Fruit fly (Drosophila melanogaster) S2 (cell line): ENCODE results near the gene CG42367.

Experiments used
- CG8478 ChIP-seq: fragments of >200 bp; optimal IDR thresholded peaks from 2 replicates; lab custom pipeline; 2018
- CTCF ChIP-seq, 2 experiments: fragments of >200 bp; optimal IDR thresholded peaks; 2 replicates each; lab custom pipeline; 2018

Gene CG42367

DNA sequence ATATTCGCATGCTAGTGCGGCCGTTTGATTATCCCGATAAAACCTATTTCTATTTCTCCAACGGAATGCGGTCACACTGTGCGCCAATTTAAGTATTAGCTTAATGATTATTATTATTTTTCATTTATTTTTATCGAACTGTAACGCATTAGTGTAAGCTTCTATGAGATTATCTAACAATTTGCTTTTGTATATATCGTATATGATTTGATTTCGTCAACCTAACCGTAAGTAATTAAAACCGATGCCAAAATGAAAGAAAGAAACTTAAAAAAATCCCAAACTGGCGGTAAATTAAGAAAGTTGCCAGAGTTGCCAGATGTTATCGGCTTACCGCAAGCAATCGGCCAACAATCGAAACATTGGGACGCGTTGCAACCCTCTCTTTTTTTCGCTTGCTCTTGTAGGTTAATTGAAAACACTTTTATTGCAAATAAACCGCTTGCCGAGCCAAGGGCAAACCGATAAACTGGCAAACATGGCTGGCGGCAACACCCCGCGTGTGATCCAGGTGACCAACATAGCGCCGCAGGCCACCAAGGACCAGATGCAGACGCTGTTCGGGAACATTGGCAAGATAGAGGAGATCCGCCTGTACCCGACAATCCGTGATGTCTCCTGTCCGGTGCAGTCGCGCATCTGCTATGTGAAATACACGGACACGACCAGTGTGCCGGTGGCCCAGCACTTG is 17.7 kb upstream of the CG42367 start, which contains the start of the genes Etl1 and Srp54:
Gene Etl1, minus strand, starts transcription at position 39 of the 691 bp plus-strand sequence.
Gene Srp54, plus strand, starts transcription at position 342 of the 691 bp plus-strand sequence.
- TF ChIP-seq CTCF (optimal IDR thresholded peaks at IDR 0.05; lab: Kevin White, UChicago) (no peak), CG8478 (lab: Kevin White, UChicago) (no peak)

DNA sequence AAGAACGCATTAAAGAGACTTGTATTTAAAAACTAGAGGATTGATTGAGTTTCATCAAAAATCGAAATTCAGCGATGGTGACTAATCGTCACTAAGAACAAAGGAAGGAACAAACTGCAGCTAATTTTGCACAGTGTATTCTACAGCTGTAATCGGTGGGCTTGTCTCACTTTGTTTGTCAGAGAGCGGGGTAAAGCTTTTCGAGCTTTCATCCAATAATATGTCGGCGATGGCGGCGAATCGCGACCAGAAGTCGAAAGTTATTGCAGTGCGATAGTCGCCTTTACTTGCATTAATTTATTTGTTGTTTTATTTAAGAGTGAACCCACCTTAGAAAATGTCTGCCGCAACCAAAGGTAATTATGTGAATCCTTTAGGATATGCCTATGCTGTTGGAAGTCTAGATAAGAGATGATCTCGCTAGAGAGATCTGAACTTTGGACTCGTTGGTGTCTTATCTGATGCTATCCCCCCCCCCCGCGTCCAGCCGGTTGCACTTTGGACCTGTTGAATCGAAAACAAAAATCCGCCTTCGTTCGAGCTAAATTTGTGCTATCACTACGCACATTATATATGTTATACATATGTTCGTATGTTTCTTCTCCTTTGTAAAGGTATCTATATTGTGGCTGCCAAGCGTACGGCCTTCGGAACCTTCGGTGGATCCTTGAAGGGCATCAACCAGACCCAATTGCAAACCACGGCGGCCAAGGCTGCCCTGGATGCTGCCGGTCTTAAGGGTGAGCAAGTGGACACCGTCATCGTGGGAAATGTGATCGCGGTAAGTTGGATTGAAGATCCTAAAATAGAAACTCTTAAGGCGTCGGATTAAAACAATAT is 15.1 kb upstream of the CG42367 start, which contains the start of gene yip2:
Gene yip2, plus strand, starts transcription at position 243 of the 840 bp plus-strand sequence.
- TF ChIP-seq CG8478 (lab: Kevin White, UChicago) = no peak
- TF ChIP-seq CTCF (optimal IDR thresholded peaks at IDR 0.05; lab: Kevin White, UChicago) = no peak

DNA sequence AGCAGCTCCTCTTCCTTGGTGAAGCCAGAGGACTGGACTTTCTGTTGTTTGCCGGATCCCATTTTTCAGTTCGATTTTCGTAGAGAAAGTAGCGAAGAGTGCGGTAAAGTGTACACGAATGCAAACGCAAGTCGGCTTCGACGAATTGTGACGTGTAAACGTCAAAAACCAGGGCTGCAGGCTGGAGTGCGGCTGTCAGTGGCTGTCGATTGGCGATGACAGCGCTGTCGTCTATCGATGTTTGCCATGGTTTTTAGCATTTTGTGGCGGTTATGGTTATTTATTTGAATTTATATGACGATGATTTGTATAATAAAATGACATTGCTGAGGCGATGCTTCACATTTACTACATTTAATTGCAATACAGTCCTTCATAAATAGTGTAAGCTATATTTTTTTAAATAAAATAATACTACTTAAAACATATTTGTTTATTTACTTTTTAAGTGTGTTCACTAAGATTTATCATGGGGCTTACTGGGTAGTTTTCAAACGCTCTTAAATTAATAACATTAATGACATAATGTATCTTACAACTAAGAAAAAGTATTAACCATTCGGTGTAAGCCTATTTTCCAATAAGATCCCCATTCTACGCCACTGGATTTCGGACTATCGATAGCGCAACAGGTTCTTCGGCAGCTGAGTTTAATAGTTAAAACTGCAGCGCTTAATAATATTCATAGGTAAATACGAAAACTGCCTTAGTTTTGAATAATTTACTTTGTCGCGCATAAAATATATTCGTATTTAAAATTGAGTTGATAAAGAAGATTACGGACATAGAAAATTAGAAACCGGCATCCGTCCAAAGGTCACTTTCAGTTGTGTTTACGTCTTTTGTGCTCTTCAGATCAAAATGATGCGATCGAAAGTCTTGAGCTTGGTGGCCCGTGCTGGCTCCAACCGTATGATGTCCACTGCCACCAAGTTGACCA is 12.1 kb upstream of the CG42367 start, which contains the start of the genes CG5885 and CG4598:
Gene CG5885, minus strand, starts transcription at position 311 of the 940 bp plus-strand sequence.
Gene CG4598, plus strand, starts transcription at position 599 of the 940 bp plus-strand sequence.
- TF ChIP-seq CTCF (optimal IDR thresholded peaks at IDR 0.05; lab: Kevin White, UChicago) (peak in 1 of 2 experiments; percentile 29), CG8478 (lab: Kevin White, UChicago) (no peak)

DNA sequence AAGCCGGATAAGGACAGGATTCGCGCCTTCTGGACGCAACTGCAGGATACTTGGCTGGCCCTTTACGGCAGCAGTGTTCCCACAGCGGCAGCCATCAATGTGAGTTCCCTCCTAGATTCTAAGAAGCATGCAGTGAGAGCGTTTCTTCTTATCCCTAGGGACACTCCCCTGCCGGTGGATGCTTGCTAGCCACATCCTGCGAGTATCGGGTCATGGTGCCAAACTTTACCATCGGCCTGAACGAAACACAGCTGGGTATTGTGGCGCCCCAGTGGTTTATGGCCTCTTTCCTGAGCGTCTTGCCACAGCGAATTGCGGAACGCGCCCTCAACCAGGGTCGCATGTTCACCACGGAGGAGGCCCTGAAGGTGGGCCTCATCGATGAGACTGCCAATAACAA is 11.2 kb upstream of the CG42367 start:
- no peak for TF ChIP-seq CTCF (optimal IDR thresholded peaks at IDR 0.05; lab: Kevin White, UChicago)
- TF ChIP-seq CG8478 (lab: Kevin White, UChicago) = no peak

DNA sequence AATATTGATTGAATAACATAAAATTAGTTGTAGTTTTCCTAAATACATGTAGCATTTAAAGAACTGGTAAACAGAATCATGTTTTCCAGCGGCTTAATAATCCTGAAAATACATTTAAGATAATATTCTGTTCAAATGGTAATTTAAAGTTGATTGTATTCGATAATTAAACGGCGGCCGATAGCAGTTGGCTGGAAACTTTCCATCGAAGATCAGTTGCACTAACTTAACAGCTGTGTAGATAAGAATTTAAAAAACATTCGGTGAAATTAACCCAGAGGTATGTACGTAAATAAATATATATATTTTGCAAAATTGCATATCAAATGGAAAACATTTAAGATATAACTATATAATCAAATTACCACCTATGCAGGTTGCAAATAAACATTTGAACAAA is 10.4 kb upstream of the CG42367 start, which contains the start of gene CG4594:
Gene CG4594, plus strand, starts transcription at position 212 of the 400 bp plus-strand sequence.
- TF ChIP-seq CG8478 (lab: Kevin White, UChicago) = no peak
- TF ChIP-seq CTCF (optimal IDR thresholded peaks at IDR 0.05; lab: Kevin White, UChicago) = no peak

DNA sequence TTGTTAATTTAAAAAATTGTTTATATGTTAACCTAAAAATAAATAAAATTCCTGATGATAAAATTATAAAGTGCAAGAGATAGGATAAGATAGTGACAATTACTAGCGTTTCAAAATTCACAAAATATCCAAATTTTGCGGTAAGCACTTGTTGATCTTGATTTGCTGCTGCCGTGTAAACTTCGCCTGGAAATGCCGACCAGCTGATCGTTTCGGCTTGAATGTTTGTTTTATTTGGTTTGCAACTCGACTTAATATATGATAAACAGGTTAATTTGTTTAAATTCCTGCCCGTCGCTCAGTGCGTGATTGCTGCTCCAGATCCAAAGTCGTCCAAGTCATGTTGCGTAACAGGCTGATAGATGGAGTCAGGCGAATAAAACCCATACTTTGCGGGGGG is 9.0 kb upstream of the CG42367 start, which contains the start of gene CG4592:
Gene CG4592, plus strand, starts transcription at position 233 of the 400 bp plus-strand sequence.
- TF ChIP-seq CTCF (optimal IDR thresholded peaks at IDR 0.05; lab: Kevin White, UChicago) (no peak), CG8478 (lab: Kevin White, UChicago) (no peak)

DNA sequence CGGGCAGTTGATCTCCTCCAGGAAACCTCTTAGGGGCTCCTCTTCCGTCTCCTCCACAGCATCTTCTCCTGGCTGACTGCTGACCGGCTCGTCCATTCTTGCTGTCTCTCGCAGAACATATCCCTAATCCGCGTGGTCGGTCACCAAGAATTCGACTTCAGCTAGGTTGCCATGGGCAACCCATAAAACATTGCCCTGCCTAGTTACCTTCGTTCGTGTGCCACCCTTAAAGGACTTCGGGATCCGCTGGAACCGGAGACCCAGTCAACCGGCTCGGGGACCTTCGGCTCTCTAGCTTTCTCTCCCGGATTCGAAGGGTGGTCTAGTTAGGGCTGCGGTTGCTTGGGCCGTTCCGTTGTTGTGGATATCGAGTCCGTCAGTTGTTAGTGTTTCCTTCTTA is 5.6 kb upstream of the CG42367 start, which contains the start of the genes TbCMF46 and CG42366:
Gene TbCMF46, minus strand, starts transcription at position 101 of the 400 bp plus-strand sequence.
Gene CG42366, plus strand, starts transcription at position 397 of the 400 bp plus-strand sequence.
- TF ChIP-seq CG8478 (lab: Kevin White, UChicago) (no peak), CTCF (optimal IDR thresholded peaks at IDR 0.05; lab: Kevin White, UChicago) (no peak)

DNA sequence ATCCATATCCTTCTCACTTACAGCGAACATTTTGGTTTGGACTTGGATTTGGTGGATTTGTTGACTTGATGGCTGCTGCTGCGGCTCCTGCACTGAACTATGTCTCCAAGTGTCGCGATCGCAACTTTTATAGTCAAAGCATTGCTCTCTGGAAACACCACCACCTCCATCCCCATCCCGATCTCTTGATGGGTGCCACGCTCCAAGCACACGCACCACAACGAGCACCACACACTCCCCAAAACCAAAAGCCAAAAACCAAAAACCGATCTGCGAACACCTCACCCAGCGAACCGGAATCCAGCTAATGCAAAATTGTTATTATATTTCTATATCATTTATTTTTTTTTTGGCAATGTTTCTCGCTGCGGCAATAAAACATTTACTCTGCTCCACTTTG is 2.7 kb downstream of the CG42367 start, which contains the start of gene Cpr30F:
Gene Cpr30F, minus strand, starts transcription at position 101 of the 400 bp plus-strand sequence.
- no peak for TF ChIP-seq CTCF (optimal IDR thresholded peaks at IDR 0.05; lab: Kevin White, UChicago)
- TF ChIP-seq CG8478 (lab: Kevin White, UChicago) = no peak

DNA sequence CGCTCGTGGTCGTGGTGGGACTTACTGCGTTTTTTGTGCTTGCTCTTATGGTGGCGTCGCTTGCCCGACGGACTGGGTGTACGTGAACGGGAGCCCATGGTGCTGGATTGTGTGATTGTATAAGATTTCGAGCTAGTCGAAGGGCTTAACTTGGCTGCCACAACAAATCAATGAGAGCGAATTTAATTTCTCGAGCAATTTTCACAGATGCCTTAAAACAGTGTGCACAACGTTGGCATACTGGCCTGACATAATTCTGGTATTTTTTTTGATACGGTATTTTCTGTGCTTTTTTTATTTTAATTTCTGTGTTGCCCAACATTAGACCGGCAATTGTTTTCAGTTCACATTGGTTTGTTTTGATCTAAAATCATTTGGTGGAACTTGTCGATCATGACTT is 7.5 kb downstream of the CG42367 start, which contains the start of gene Arglu1:
Gene Arglu1, minus strand, starts transcription at position 227 of the 400 bp plus-strand sequence.
- TF ChIP-seq CTCF (optimal IDR thresholded peaks at IDR 0.05; lab: Kevin White, UChicago) (no peak), CG8478 (lab: Kevin White, UChicago) (no peak)

DNA sequence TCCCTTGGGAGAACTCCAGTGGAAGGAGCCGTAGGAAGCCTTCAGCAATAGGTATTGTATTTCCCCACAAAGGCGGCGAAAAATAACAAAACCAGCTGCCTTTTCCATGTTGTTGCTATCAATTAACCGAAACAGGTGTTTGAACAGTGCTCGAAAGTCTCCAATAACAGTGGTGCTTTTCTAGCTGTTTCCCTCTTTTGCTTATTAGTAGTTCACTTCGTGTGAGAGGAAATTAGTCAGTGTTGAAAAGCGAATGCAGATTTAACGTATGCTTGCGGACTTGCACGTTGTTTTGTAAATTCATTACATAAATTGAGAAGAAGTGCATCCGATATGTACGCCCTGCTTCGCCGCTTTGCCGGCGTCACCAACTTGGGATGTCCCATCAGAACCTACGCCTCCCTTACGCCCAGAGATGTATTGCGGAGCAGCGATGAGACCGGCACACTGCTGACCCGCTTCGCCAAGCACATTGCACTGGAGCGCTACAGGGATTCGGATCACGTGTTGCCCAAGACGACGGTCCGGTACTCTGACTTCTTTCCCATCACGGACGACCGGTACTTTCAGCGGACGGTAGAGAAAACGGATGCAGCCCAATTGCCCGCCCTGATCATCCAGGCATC is 8.4 kb downstream of the CG42367 start, which contains the start of the genes Datp and CG4619:
Gene Datp, minus strand, starts transcription at position 160 of the 626 bp plus-strand sequence.
Gene CG4619, plus strand, starts transcription at position 233 of the 626 bp plus-strand sequence.
- TF ChIP-seq CG8478 (lab: Kevin White, UChicago) (no peak), CTCF (optimal IDR thresholded peaks at IDR 0.05; lab: Kevin White, UChicago) (no peak)

DNA sequence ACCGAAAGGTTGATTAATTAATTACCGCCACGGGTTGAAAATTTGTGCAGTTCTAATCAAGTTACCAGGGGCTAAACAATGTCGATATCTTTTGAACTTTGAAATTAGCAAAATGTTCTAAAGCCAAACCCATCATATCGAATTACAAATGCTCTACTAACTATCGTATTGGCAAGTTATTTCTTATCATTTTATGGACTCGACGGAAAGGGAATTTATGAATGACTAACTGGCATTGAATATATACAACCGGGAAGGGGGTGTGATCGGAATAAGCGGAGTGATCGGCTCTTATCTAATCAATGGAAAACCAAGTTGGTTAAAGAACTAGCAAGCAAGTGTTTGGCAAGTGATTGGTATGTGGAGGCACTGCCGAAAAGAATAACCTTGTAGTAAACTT is 13.1 kb downstream of the CG42367 start:
- no peak for TF ChIP-seq CTCF (optimal IDR thresholded peaks at IDR 0.05; lab: Kevin White, UChicago)
- TF ChIP-seq CG8478 (lab: Kevin White, UChicago) = no peak

DNA sequence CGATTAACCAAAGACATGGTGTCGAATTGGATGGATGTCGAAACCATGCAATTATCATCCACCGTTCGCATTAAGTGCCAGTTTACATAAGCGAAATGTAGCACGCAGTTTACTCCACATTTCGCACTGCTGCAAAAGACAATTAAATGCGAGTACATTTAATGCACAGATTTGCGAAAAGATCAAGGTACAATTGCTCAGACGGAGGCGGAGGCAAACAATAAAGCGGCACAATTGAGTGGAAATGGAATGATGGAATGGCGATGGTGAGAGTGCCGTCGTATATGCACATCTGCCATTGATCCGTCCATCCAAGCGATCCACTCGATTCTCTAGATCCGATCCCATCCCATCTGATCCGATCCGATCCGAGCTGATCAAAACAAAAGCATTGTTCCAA is 14.7 kb downstream of the CG42367 start:
- TF ChIP-seq CG8478 (lab: Kevin White, UChicago) (no peak), CTCF (optimal IDR thresholded peaks at IDR 0.05; lab: Kevin White, UChicago) (no peak)

DNA sequence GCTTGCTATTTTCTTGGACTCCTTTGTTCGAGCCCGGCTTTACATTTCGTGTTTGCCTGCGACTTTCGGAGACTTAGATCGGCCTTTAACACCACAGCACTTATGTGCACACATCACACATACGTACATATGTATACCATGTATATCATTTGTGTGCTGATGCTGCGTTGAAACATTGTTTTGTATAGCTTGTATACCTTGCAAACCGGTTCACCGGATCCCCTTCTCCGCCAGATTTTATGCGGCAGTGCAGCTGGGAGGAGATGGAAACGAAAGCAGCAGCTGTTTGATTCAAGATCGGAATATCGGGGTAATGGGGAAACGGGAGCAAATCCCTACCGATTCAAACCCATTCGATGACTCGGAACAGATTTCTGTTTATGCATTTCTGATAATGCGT is 15.7 kb downstream of the CG42367 start:
- TF ChIP-seq CG8478 (lab: Kevin White, UChicago) (no peak), CTCF (optimal IDR thresholded peaks at IDR 0.05; lab: Kevin White, UChicago) (no peak)
